Worm (Caenorhabditis elegans): ENCODE data around the gene str-149.

Gene str-149

ce11 chrV:16573168-16573567 lies at the start of gene str-149:
Gene str-149 (plus strand): TSS chrV:16573468.
- TF ChIP-seq nhr-237 (tag; optimal IDR thresholded peaks at IDR 0.05) (no peak), egl-27 (tag; optimal IDR thresholded peaks at IDR 0.05) (no peak), sem-4 (tag; optimal IDR thresholded peaks at IDR 0.05) (no peak), Y55F3AM.14 (GFP tag; optimal IDR thresholded peaks at IDR 0.05) (no peak), ztf-11 (tag; optimal IDR thresholded peaks at IDR 0.05) (no peak)

ce11 chrV:16526858-16527257 lies 46.4 kb upstream of the str-149 start, which contains the start of gene F36D3.8:
Gene F36D3.8 (plus strand): TSS chrV:16527158.
- TF ChIP-seq lsy-2 (tag; optimal IDR thresholded peaks at IDR 0.05) (no peak), C34F6.9 (tag; optimal IDR thresholded peaks at IDR 0.05) (no peak), sma-9 (GFP tag; optimal IDR thresholded peaks at IDR 0.05) (no peak), sma-9 (tag; optimal IDR thresholded peaks at IDR 0.05) (no peak), lin-13 (GFP tag; optimal IDR thresholded peaks at IDR 0.05) (no peak), elt-3 (tag; optimal IDR thresholded peaks at IDR 0.05) (no peak), crh-2 (tag; optimal IDR thresholded peaks at IDR 0.05) (no peak), R02D3.7 (tag; optimal IDR thresholded peaks at IDR 0.05) (no peak), nhr-10 (tag; optimal IDR thresholded peaks at IDR 0.05) (no peak), ztf-11 (tag; optimal IDR thresholded peaks at IDR 0.05) (no peak), nhr-11 (tag; optimal IDR thresholded peaks at IDR 0.05) (no peak), nhr-21 (tag; optimal IDR thresholded peaks at IDR 0.05) (no peak), nhr-6 (tag; optimal IDR thresholded peaks at IDR 0.05) (no peak)

DNA sequence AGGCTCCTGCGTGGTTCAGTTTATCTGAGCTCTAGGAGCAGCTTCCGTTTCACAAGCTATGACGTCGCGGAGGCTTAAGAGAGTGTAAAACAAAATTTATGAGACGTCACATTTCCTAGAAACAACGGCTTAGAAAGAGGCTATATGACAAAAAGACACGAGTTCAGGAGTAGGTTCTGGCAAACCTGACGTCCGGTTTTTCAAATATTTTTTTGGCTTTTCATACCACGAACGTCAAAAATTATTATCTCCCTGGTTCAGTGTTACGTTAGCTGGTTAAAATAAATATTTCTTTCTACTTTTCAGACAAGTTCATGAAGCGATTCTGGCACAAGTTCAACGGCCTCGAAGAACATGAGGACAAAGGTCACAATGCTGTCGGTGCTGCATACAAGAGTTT lies 45.5 kb upstream of the str-149 start, which contains the start of gene F36D3.16:
F36D3.16 (plus strand) TSS at position 301 of the 400 bp plus-strand sequence.
- no peak for TF ChIP-seq lin-11 (tag; optimal IDR thresholded peaks at IDR 0.05)
- TF ChIP-seq nhr-129 (tag; optimal IDR thresholded peaks at IDR 0.05): no peak
- TF ChIP-seq lin-13 (GFP tag; optimal IDR thresholded peaks at IDR 0.05): no peak
- no peak for TF ChIP-seq blmp-1 (tag; optimal IDR thresholded peaks at IDR 0.05; ENCODE audit: insufficient read depth)
- no peak for TF ChIP-seq egl-27 (tag; optimal IDR thresholded peaks at IDR 0.05)
- TF ChIP-seq zag-1 (tag; optimal IDR thresholded peaks at IDR 0.05): no peak
- no peak for TF ChIP-seq sma-3 (GFP tag; optimal IDR thresholded peaks at IDR 0.05)
- TF ChIP-seq gmeb-1 (tag; optimal IDR thresholded peaks at IDR 0.05): no peak
- TF ChIP-seq ztf-11 (tag; optimal IDR thresholded peaks at IDR 0.05): no peak
- no peak for TF ChIP-seq mbf-1 (tag; optimal IDR thresholded peaks at IDR 0.05)
- TF ChIP-seq lsy-2 (tag; optimal IDR thresholded peaks at IDR 0.05): no peak
- no peak for TF ChIP-seq nhr-12 (tag; optimal IDR thresholded peaks at IDR 0.05)
- TF ChIP-seq fos-1 (tag; optimal IDR thresholded peaks at IDR 0.05): no peak
- no peak for TF ChIP-seq ceh-16 (tag; optimal IDR thresholded peaks at IDR 0.05)
- no peak for TF ChIP-seq elt-3 (tag; optimal IDR thresholded peaks at IDR 0.05)
- TF ChIP-seq unc-39 (tag; optimal IDR thresholded peaks at IDR 0.05): no peak

- TF ChIP-seq nhr-6 (tag; optimal IDR thresholded peaks at IDR 0.05) (no peak), blmp-1 (tag; optimal IDR thresholded peaks at IDR 0.05; ENCODE audit: insufficient read depth) (no peak), mab-5 (tag; optimal IDR thresholded peaks at IDR 0.05) (no peak), ceh-16 (tag; optimal IDR thresholded peaks at IDR 0.05) (no peak), nhr-25 (tag; optimal IDR thresholded peaks at IDR 0.05) (no peak), nhr-237 (tag; optimal IDR thresholded peaks at IDR 0.05) (no peak), nhr-77 (tag; optimal IDR thresholded peaks at IDR 0.05) (no peak), F13H6.1 (tag; optimal IDR thresholded peaks at IDR 0.05) (no peak), alr-1 (tag; optimal IDR thresholded peaks at IDR 0.05) (no peak), lsy-2 (tag; optimal IDR thresholded peaks at IDR 0.05) (no peak), nhr-21 (tag; optimal IDR thresholded peaks at IDR 0.05) (no peak), sma-3 (GFP tag; optimal IDR thresholded peaks at IDR 0.05) (no peak), fos-1 (tag; optimal IDR thresholded peaks at IDR 0.05) (no peak), skn-1 (tag; optimal IDR thresholded peaks at IDR 0.05) (no peak), peb-1 (tag; optimal IDR thresholded peaks at IDR 0.05) (no peak), elt-3 (tag; optimal IDR thresholded peaks at IDR 0.05) (no peak), ZK546.5 (tag; optimal IDR thresholded peaks at IDR 0.05) (no peak), unc-39 (tag; optimal IDR thresholded peaks at IDR 0.05) (no peak)
Observed at ce11 chrV:16534000-16534399, 39.3 kb upstream of the str-149 start, which contains the start of gene cpr-2. Gene cpr-2 (minus strand): TSS chrV:16534100.

DNA sequence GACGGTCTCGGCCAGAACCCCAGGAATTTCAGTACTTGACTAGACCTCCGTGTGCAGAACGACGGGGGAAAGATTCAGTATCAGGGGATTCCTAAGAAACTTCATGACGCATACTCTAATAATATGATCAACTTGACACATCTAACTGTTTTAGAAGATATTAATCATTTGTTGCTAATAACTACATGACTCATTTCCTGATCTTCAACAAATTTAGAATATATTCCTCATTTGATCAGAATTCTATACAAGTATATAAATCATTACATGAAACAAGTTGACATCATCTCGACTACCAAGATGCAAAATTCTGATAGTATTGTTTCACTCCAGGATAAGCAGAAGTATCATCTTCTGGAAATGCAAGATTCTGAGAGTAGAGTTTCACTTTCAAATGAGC lies 38.1 kb upstream of the str-149 start, which contains the start of gene Y32B12B.8:
Y32B12B.8 (plus strand) TSS at position 301 of the 400 bp plus-strand sequence.
- no peak for TF ChIP-seq ceh-16 (tag; optimal IDR thresholded peaks at IDR 0.05)
- TF ChIP-seq R02D3.7 (tag; optimal IDR thresholded peaks at IDR 0.05): no peak
- no peak for TF ChIP-seq crh-2 (tag; optimal IDR thresholded peaks at IDR 0.05)
- TF ChIP-seq unc-62 (GFP tag; optimal IDR thresholded peaks at IDR 0.05): no peak
- TF ChIP-seq F13H6.1 (tag; optimal IDR thresholded peaks at IDR 0.05): no peak
- TF ChIP-seq alr-1 (tag; optimal IDR thresholded peaks at IDR 0.05): no peak
- no peak for TF ChIP-seq skn-1 (tag; optimal IDR thresholded peaks at IDR 0.05)
- TF ChIP-seq gmeb-1 (tag; optimal IDR thresholded peaks at IDR 0.05): no peak
- TF ChIP-seq sma-3 (GFP tag; optimal IDR thresholded peaks at IDR 0.05): no peak
- TF ChIP-seq ztf-11 (tag; optimal IDR thresholded peaks at IDR 0.05): no peak
- TF ChIP-seq C34F6.9 (tag; optimal IDR thresholded peaks at IDR 0.05): no peak
- no peak for TF ChIP-seq ZK546.5 (tag; optimal IDR thresholded peaks at IDR 0.05)
- TF ChIP-seq unc-39 (tag; optimal IDR thresholded peaks at IDR 0.05): no peak
- TF ChIP-seq nhr-11 (tag; optimal IDR thresholded peaks at IDR 0.05): no peak
- no peak for TF ChIP-seq lin-13 (GFP tag; optimal IDR thresholded peaks at IDR 0.05)
- no peak for TF ChIP-seq ztf-1 (GFP tag; conservative IDR thresholded peaks at IDR 0.05)
- no peak for TF ChIP-seq nhr-77 (tag; optimal IDR thresholded peaks at IDR 0.05)
